Worm (Caenorhabditis elegans) whole organism, L2 larva: Measurements from ENCODE around the gene fmo-4.

Source experiments
- C34F6.9 ChIP-seq: fragments of 150-350 bp; optimal IDR thresholded peaks from 2 replicates; lab custom pipeline; 2014; ENCODE audit warnings: missing biosample characterization, missing genetic modification characterization
- aly-2 ChIP-seq: fragments of 150-350 bp; optimal IDR thresholded peaks from 2 replicates; lab custom pipeline; 2014; ENCODE audit warnings: missing biosample characterization, missing genetic modification characterization
- ama-1 ChIP-seq: fragments of 150-350 bp; optimal IDR thresholded peaks from 2 replicates; lab custom pipeline; 2018; ENCODE audit warnings: inconsistent platforms
- elt-1 ChIP-seq: fragments of 150-350 bp; optimal IDR thresholded peaks from 2 replicates; lab custom pipeline; 2014; ENCODE audit warnings: missing biosample characterization, missing genetic modification characterization
- elt-3 ChIP-seq: sonication (generic microtip); optimal IDR thresholded peaks from 2 replicates; lab custom pipeline; 2017; ENCODE audit warnings: missing biosample characterization, missing genetic modification characterization
- lin-39 ChIP-seq: fragments of 150-350 bp; optimal IDR thresholded peaks from 2 replicates; lab custom pipeline; 2014; ENCODE audit warnings: missing biosample characterization, missing genetic modification reagents, missing genetic modification characterization
- mdl-1 ChIP-seq, 2 experiments: fragments of 150-350 bp in 1 of 2; sonication (generic microtip) in 1 of 2; optimal IDR thresholded peaks; 2 replicates each; lab custom pipeline; 2017; ENCODE audit warnings: missing biosample characterization in 2 of 2, missing genetic modification characterization in 2 of 2
- nhr-237 ChIP-seq: fragments of 150-350 bp; optimal IDR thresholded peaks from 2 replicates; lab custom pipeline; 2014; ENCODE audit warnings: missing biosample characterization, missing genetic modification characterization
- skn-1 ChIP-seq: sonication (generic microtip); optimal IDR thresholded peaks from 2 replicates; lab custom pipeline; 2017; ENCODE audit warnings: missing biosample characterization, missing genetic modification characterization
- snpc-4 ChIP-seq: fragments of 150-350 bp; optimal IDR thresholded peaks from 2 replicates; lab custom pipeline; 2014; ENCODE audit warnings: missing biosample characterization, missing genetic modification characterization
- unc-62 ChIP-seq: fragments of 150-350 bp; optimal IDR thresholded peaks from 2 replicates; lab custom pipeline; 2014; ENCODE audit warnings: missing biosample characterization, missing genetic modification reagents, missing genetic modification characterization

DNA sequence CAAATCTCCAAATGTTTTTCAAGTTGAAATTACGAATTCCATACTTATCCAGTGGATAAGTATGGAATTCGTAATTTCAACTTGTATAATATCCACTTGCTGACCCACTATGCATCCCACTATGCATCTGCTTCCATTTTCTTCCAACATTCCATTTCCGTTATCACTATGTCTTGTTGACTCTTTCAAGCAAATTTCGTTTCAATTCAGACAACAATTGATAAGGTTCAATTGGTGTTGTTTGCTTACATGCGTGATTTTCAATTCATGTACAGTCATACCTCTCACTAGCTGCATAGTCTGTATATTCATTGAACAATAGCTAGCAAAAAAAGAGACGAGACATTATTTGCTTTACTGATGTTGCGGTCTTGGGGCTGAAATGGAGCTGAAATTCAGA lies 29.7 kb downstream of the fmo-4 start:
- TF ChIP-seq unc-62 (GFP tag; lab: Kevin White, UChicago) (no peak), elt-3 (tag; lab: Kevin White, UChicago) (no peak), skn-1 (tag; lab: Kevin White, UChicago) (no peak), ama-1 (lab: Kevin White, UChicago) (no peak), aly-2 (no peak), elt-1 (tag; lab: Kevin White, UChicago) (no peak), snpc-4 (tag; lab: Kevin White, UChicago) (no peak), mdl-1 (tag; optimal IDR thresholded peaks at IDR 0.05; lab: Kevin White, UChicago) (no peak), lin-39 (tag; lab: Kevin White, UChicago) (no peak), C34F6.9 (tag; lab: Kevin White, UChicago) (no peak), nhr-237 (tag; lab: Kevin White, UChicago) (no peak)
